Worm (Caenorhabditis elegans) whole organism, L2 larva: ENCODE data around the gene mdt-26.

ENCODE experiments used
- C34F6.9 ChIP-seq: fragments of 150-350 bp; optimal IDR thresholded peaks from 2 replicates; lab custom pipeline; 2014; ENCODE audit warnings: missing biosample characterization, missing genetic modification characterization
- F13H6.1 ChIP-seq: sonication (generic microtip); optimal IDR thresholded peaks from 2 replicates; lab custom pipeline; 2016; ENCODE audit warnings: missing genetic modification characterization, missing compliant biosample characterization
- R02D3.7 ChIP-seq: fragments of 150-350 bp; optimal IDR thresholded peaks from 2 replicates; lab custom pipeline; 2014; ENCODE audit warnings: missing biosample characterization, missing genetic modification characterization
- aly-2 ChIP-seq: fragments of 150-350 bp; optimal IDR thresholded peaks from 2 replicates; lab custom pipeline; 2014; ENCODE audit warnings: missing biosample characterization, missing genetic modification characterization
- ama-1 ChIP-seq: fragments of 150-350 bp; optimal IDR thresholded peaks from 2 replicates; lab custom pipeline; 2018; ENCODE audit warnings: inconsistent platforms
- blmp-1 ChIP-seq: sonication (generic microtip); optimal IDR thresholded peaks from 2 replicates; lab custom pipeline; 2017; ENCODE audit warnings: missing genetic modification characterization, mild to moderate bottlenecking, missing compliant biosample characterization, antibody characterized with exemption, moderate library complexity; ENCODE audit not compliant: insufficient read depth
- ceh-16 ChIP-seq: fragments of 150-350 bp; optimal IDR thresholded peaks from 2 replicates; lab custom pipeline; 2014; ENCODE audit warnings: missing biosample characterization, missing genetic modification characterization
- ceh-82 ChIP-seq: fragments of 150-350 bp; optimal IDR thresholded peaks from 2 replicates; lab custom pipeline; 2014; ENCODE audit warnings: missing biosample characterization, missing genetic modification characterization
- dmd-4 ChIP-seq: sonication (generic microtip); optimal IDR thresholded peaks from 2 replicates; lab custom pipeline; 2017; ENCODE audit warnings: missing biosample characterization, missing genetic modification characterization
- egl-27 ChIP-seq: sonication (generic microtip); optimal IDR thresholded peaks from 3 replicates; lab custom pipeline; 2017; ENCODE audit warnings: missing biosample characterization, missing genetic modification reagents, missing genetic modification characterization
- elt-1 ChIP-seq: fragments of 150-350 bp; optimal IDR thresholded peaks from 2 replicates; lab custom pipeline; 2014; ENCODE audit warnings: missing biosample characterization, missing genetic modification characterization
- elt-3 ChIP-seq: sonication (generic microtip); optimal IDR thresholded peaks from 2 replicates; lab custom pipeline; 2017; ENCODE audit warnings: missing biosample characterization, missing genetic modification characterization
- gmeb-1 ChIP-seq: fragments of 150-350 bp; optimal IDR thresholded peaks from 2 replicates; lab custom pipeline; 2014; ENCODE audit warnings: missing biosample characterization, missing genetic modification characterization
- lin-11 ChIP-seq: fragments of 150-350 bp; sonication (generic microtip); optimal IDR thresholded peaks from 2 replicates; lab custom pipeline; 2014; ENCODE audit warnings: missing biosample characterization, missing genetic modification characterization, inconsistent platforms, mixed read lengths
- lin-13 ChIP-seq: fragments of 150-350 bp; optimal IDR thresholded peaks from 2 replicates; lab custom pipeline; 2014; ENCODE audit warnings: missing biosample characterization, missing genetic modification reagents, missing genetic modification characterization
- lin-39 ChIP-seq: fragments of 150-350 bp; optimal IDR thresholded peaks from 2 replicates; lab custom pipeline; 2014; ENCODE audit warnings: missing biosample characterization, missing genetic modification reagents, missing genetic modification characterization
- lsy-2 ChIP-seq, 2 experiments: fragments of 150-350 bp in 1 of 2; sonication (generic microtip) in 1 of 2; optimal IDR thresholded peaks; 2 replicates each; lab custom pipeline; 2014 to 2017; ENCODE audit warnings: missing biosample characterization in 2 of 2, missing genetic modification characterization in 2 of 2
- mab-5 ChIP-seq: fragments of 150-350 bp; optimal IDR thresholded peaks from 2 replicates; lab custom pipeline; 2014; ENCODE audit warnings: missing biosample characterization, missing genetic modification characterization
- mbf-1 ChIP-seq: sonication (generic microtip); optimal IDR thresholded peaks from 2 replicates; lab custom pipeline; 2017; ENCODE audit warnings: missing biosample characterization, missing genetic modification characterization
- mdl-1 ChIP-seq, 2 experiments: fragments of 150-350 bp in 1 of 2; sonication (generic microtip) in 1 of 2; optimal IDR thresholded peaks; 2 replicates each; lab custom pipeline; 2017; ENCODE audit warnings: missing biosample characterization in 2 of 2, missing genetic modification characterization in 2 of 2
- nhr-10 ChIP-seq: sonication (generic microtip); optimal IDR thresholded peaks from 2 replicates; lab custom pipeline; 2017; ENCODE audit warnings: missing biosample characterization, missing genetic modification characterization
- nhr-12 ChIP-seq: fragments of 150-350 bp; optimal IDR thresholded peaks from 2 replicates; lab custom pipeline; 2014; ENCODE audit warnings: missing biosample characterization, missing genetic modification characterization
- nhr-21 ChIP-seq: fragments of 150-350 bp; optimal IDR thresholded peaks from 2 replicates; lab custom pipeline; 2014; ENCODE audit warnings: missing biosample characterization, missing genetic modification characterization
- nhr-23 ChIP-seq: fragments of 150-350 bp; optimal IDR thresholded peaks from 2 replicates; lab custom pipeline; 2014; ENCODE audit warnings: missing biosample characterization, missing genetic modification reagents, missing genetic modification characterization
- nhr-237 ChIP-seq: fragments of 150-350 bp; optimal IDR thresholded peaks from 2 replicates; lab custom pipeline; 2014; ENCODE audit warnings: missing biosample characterization, missing genetic modification characterization
- nhr-6 ChIP-seq: fragments of 150-350 bp; optimal IDR thresholded peaks from 2 replicates; lab custom pipeline; 2014; ENCODE audit warnings: missing biosample characterization, missing genetic modification characterization
- nhr-77 ChIP-seq: fragments of 150-350 bp; optimal IDR thresholded peaks from 2 replicates; lab custom pipeline; 2014; ENCODE audit warnings: missing biosample characterization, missing genetic modification characterization
- sem-4 ChIP-seq: fragments of 150-350 bp; optimal IDR thresholded peaks from 2 replicates; lab custom pipeline; 2014; ENCODE audit warnings: missing biosample characterization, missing genetic modification reagents, missing genetic modification characterization
- sma-3 ChIP-seq: sonication (generic microtip); optimal IDR thresholded peaks from 2 replicates; lab custom pipeline; 2016; ENCODE audit warnings: missing genetic modification reagents, missing genetic modification characterization, missing compliant biosample characterization
- sma-9 ChIP-seq, 2 experiments: fragments of 150-350 bp in 1 of 2; sonication (generic microtip) in 1 of 2; optimal IDR thresholded peaks; 2 replicates each; lab custom pipeline; 2014 to 2016; ENCODE audit warnings: missing genetic modification characterization in 2 of 2, mild to moderate bottlenecking in 1 of 2, missing biosample characterization in 1 of 2, missing compliant biosample characterization in 1 of 2, missing genetic modification reagents in 1 of 2, moderate library complexity in 1 of 2
- snpc-4 ChIP-seq: fragments of 150-350 bp; optimal IDR thresholded peaks from 2 replicates; lab custom pipeline; 2014; ENCODE audit warnings: missing biosample characterization, missing genetic modification characterization
- unc-39 ChIP-seq: fragments of 150-350 bp; optimal IDR thresholded peaks from 2 replicates; lab custom pipeline; 2014; ENCODE audit warnings: missing biosample characterization, missing genetic modification characterization
- unc-55 ChIP-seq: fragments of 150-350 bp; sonication (generic microtip); optimal IDR thresholded peaks from 3 replicates; lab custom pipeline; 2014; ENCODE audit warnings: missing biosample characterization, missing genetic modification reagents, missing genetic modification characterization
- unc-62 ChIP-seq: fragments of 150-350 bp; optimal IDR thresholded peaks from 2 replicates; lab custom pipeline; 2014; ENCODE audit warnings: missing biosample characterization, missing genetic modification reagents, missing genetic modification characterization
- zag-1 ChIP-seq: fragments of 150-350 bp; optimal IDR thresholded peaks from 2 replicates; lab custom pipeline; 2014; ENCODE audit warnings: missing biosample characterization, missing genetic modification characterization
- ztf-1 ChIP-seq: fragments of 200-800 bp; sonication (Bioruptor generic); conservative IDR thresholded peaks from 2 replicates; pipeline ENCODE4 v1.3.6; 2022; ENCODE audit warnings: missing genetic modification characterization, missing compliant biosample characterization
- ztf-11 ChIP-seq: sonication (generic microtip); optimal IDR thresholded peaks from 2 replicates; lab custom pipeline; 2017; ENCODE audit warnings: missing biosample characterization, missing genetic modification characterization
- ztf-4 ChIP-seq: fragments of 150-350 bp; optimal IDR thresholded peaks from 2 replicates; lab custom pipeline; 2014; ENCODE audit warnings: missing biosample characterization, missing genetic modification characterization

mdt-26 gene

DNA sequence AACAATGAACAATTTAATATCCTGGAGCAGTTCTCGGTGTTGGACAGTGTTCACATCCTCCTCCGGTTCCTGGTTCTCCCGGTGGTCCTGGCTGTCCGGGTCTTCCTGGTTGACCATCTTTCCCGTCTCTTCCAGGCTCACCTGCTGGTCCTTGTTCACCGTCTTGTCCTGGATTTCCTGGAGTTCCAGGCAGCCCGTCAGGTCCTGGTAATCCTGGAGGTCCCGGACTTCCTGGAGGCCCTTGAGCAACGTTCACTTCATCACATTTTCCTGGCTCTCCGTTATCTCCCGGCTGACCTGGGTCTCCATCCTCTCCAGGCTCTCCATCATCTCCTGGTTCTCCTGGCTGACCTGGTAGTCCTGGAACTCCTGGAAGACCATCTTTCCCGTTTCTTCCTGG is 9.6 kb upstream of the mdt-26 start:
- TF ChIP-seq lsy-2 (tag; optimal IDR thresholded peaks at IDR 0.05; lab: Kevin White, UChicago) (no peak), ama-1 (lab: Kevin White, UChicago) (no peak), nhr-21 (tag; lab: Kevin White, UChicago) (no peak), mbf-1 (tag; lab: Kevin White, UChicago) (no peak), gmeb-1 (tag; lab: Kevin White, UChicago) (no peak), unc-39 (no peak), C34F6.9 (no peak), nhr-12 (no peak), ceh-16 (tag; lab: Kevin White, UChicago) (no peak), nhr-77 (no peak), ztf-11 (tag; lab: Kevin White, UChicago) (no peak)

DNA sequence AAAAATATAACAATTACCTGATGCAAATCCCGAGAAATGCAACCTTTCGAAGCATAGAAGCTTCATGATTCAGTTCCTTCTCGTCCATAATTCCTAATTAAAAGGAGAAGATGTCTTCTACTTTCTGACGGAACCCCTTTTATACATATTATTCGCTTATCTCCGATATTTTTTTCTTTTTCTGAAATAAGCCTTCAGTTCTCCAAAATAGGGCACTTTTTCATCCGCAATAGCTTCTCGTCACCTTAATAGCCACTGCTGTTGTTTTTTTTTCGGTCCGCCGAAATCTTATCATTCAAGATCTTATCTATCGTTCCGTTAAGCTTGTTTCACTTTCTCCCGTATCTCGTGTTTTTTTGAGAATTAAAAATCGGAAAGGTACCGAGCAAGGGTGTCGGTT is 8.6 kb upstream of the mdt-26 start, which contains the start of gene bli-2:
bli-2 (minus strand) TSS at position 101 of the 400 bp plus-strand sequence.
- no peak for TF ChIP-seq nhr-10 (tag; lab: Kevin White, UChicago)
- no peak for TF ChIP-seq C34F6.9
- no peak for TF ChIP-seq ceh-82 (tag; lab: Kevin White, UChicago)
- no peak for TF ChIP-seq aly-2 (tag; lab: Kevin White, UChicago)
- TF ChIP-seq nhr-77: no peak
- no peak for TF ChIP-seq nhr-237
- TF ChIP-seq nhr-21 (tag; lab: Kevin White, UChicago): no peak
- no peak for TF ChIP-seq ztf-4 (tag; lab: Kevin White, UChicago)
- TF ChIP-seq unc-62: no peak
- TF ChIP-seq dmd-4 (tag; lab: Kevin White, UChicago): no peak
- TF ChIP-seq mbf-1 (tag; lab: Kevin White, UChicago): no peak
- no peak for TF ChIP-seq ztf-11 (tag; lab: Kevin White, UChicago)
- no peak for TF ChIP-seq ceh-16 (tag; lab: Kevin White, UChicago)
- no peak for TF ChIP-seq mdl-1 (tag; optimal IDR thresholded peaks at IDR 0.05; lab: Kevin White, UChicago)
- TF ChIP-seq sma-9 (GFP tag; optimal IDR thresholded peaks at IDR 0.05; lab: Kevin White, UChicago): no peak
- no peak for TF ChIP-seq sma-9 (tag; optimal IDR thresholded peaks at IDR 0.05; lab: Kevin White, UChicago)
- TF ChIP-seq snpc-4 (tag; lab: Kevin White, UChicago): no peak
- no peak for TF ChIP-seq egl-27
- TF ChIP-seq elt-1: no peak

DNA sequence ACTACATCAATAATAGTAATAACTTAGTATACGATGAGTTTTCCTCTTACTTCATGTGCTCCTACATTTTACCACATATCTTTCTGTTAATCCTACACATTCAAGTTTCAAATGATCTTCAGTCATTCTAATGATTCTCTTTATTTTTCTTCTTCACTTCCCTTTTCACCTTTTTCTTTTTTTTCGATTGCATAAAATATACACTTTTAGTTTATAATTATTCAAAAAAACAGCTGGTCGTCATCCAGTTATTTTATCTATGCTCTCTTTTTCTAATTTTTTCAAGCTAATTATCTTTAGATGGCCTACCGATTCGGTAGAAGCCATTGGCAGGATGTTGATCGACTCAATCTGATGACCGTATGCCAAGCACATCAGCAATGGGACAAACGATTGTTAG is 6.8 kb upstream of the mdt-26 start, which contains the start of gene F59E12.1:
F59E12.1 (plus strand) TSS at position 301 of the 400 bp plus-strand sequence.
- TF ChIP-seq nhr-23 (tag; lab: Kevin White, UChicago) (no peak), ztf-1 (GFP tag; lab: Robert Waterston, UW) (no peak), mab-5 (tag; lab: Kevin White, UChicago) (no peak), ztf-4 (tag; lab: Kevin White, UChicago) (no peak), elt-3 (tag; lab: Kevin White, UChicago) (no peak), lin-11 (no peak), snpc-4 (tag; lab: Kevin White, UChicago) (no peak), unc-39 (no peak), blmp-1 (tag; lab: Kevin White, UChicago) (no peak), ceh-16 (tag; lab: Kevin White, UChicago) (no peak), nhr-12 (no peak)

DNA sequence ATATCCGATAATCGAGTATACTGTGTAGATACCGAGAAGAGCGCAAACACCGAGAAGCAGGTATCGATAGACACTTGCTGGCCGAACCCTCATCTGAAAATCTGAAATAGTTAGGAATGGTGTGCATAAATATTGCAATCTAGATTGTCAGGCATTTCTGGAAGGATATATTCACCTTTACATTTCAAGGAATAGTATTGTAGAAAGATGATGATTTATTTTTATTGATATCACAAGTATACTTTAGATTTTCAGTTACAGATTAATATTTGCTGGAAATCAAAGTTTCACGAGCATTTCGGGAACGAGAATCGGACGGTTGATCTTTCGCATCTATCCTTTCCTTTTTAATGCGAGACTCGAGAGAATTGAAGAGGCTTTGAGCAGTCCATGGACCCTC is 1.3 kb upstream of the mdt-26 start, which contains the start of gene fut-3:
fut-3 (minus strand) TSS at position 101 of the 400 bp plus-strand sequence.
- TF ChIP-seq ceh-82 (tag; lab: Kevin White, UChicago): no peak
- no peak for TF ChIP-seq nhr-77
- no peak for TF ChIP-seq lin-13 (GFP tag; lab: Kevin White, UChicago)
- no peak for TF ChIP-seq unc-39
- TF ChIP-seq unc-55: no peak
- no peak for TF ChIP-seq lin-39 (tag; lab: Kevin White, UChicago)

DNA sequence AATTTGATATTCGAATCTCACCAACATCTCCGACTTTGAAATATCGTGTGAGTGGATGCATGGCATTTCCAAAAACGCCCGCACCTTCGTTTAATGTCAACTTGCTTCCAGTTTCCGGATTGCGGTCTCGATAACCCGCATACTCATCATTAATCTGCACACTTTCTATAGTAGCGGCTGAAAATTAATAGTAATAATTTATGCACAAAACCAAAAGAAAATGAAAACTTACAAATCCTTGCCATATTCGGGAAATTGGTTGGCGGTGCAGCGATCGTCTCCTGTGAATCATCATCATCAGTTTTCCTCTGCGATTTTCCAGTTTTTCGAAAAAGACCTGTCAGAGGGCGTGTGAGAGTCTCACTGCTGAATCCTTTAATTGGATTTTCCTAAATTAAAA is 826 bp upstream of the mdt-26 start:
- no peak for TF ChIP-seq lin-13 (GFP tag; lab: Kevin White, UChicago)
- TF ChIP-seq snpc-4 (tag; lab: Kevin White, UChicago): no peak
- TF ChIP-seq mdl-1 (tag; optimal IDR thresholded peaks at IDR 0.05; lab: Kevin White, UChicago): no peak
- TF ChIP-seq mbf-1 (tag; lab: Kevin White, UChicago): no peak
- TF ChIP-seq sem-4: no peak
- TF ChIP-seq R02D3.7: no peak
- TF ChIP-seq gmeb-1 (tag; lab: Kevin White, UChicago): no peak
- TF ChIP-seq nhr-6: no peak
- TF ChIP-seq ceh-82 (tag; lab: Kevin White, UChicago): no peak
- no peak for TF ChIP-seq zag-1
- TF ChIP-seq ztf-11 (tag; lab: Kevin White, UChicago): no peak
- no peak for TF ChIP-seq dmd-4 (tag; lab: Kevin White, UChicago)
- no peak for TF ChIP-seq sma-3 (GFP tag; lab: Kevin White, UChicago)
- TF ChIP-seq F13H6.1 (tag; lab: Kevin White, UChicago): no peak
- no peak for TF ChIP-seq lsy-2 (tag; optimal IDR thresholded peaks at IDR 0.05; lab: Kevin White, UChicago)
- TF ChIP-seq elt-1: no peak
- no peak for TF ChIP-seq aly-2 (tag; lab: Kevin White, UChicago)
- TF ChIP-seq nhr-23 (tag; lab: Kevin White, UChicago): no peak
- no peak for TF ChIP-seq nhr-237
- no peak for TF ChIP-seq ztf-4 (tag; lab: Kevin White, UChicago)
- TF ChIP-seq, all 48 proteins: peak for 0
